Fruit fly (Drosophila melanogaster): ENCODE measurements around the gene Phf7.

Gene Phf7

dm6 chrX:20173464-20173995, 7.9 kb upstream of the Phf7 start, which contains the start of gene AnxB10 (continued):
- TF ChIP-seq insv (GFP tag; optimal IDR thresholded peaks at IDR 0.05) (no peak), sna (GFP tag; IDR thresholded peaks at IDR 0.05; ENCODE audit: partially characterized antibody) (no peak), Dad (GFP tag; optimal IDR thresholded peaks at IDR 0.05) (peak; percentile 12), CG18011 (GFP tag; optimal IDR thresholded peaks at IDR 0.05) (no peak), CG12769 (tag; optimal IDR thresholded peaks at IDR 0.05) (no peak), CG30020 (tag; optimal IDR thresholded peaks at IDR 0.05) (no peak), btn (GFP tag; optimal IDR thresholded peaks at IDR 0.05) (peak; percentile 40), CG12219 (GFP tag; optimal IDR thresholded peaks at IDR 0.05) (no peak), CG8388 (GFP tag; optimal IDR thresholded peaks at IDR 0.05) (peak; percentile 39), Antp (GFP tag; optimal IDR thresholded peaks at IDR 0.05) (no peak), CG10431 (GFP tag; optimal IDR thresholded peaks at IDR 0.05) (no peak), CG7987 (GFP tag; optimal IDR thresholded peaks at IDR 0.05) (no peak), CG2875 (GFP tag; optimal IDR thresholded peaks at IDR 0.05) (peak; percentile 35), lbe (GFP tag; optimal IDR thresholded peaks at IDR 0.05) (peak; percentile 82), CG10321 (GFP tag; IDR thresholded peaks at IDR 0.05) (no peak), Tbp (GFP tag; optimal IDR thresholded peaks at IDR 0.05) (no peak), lmd (GFP tag; IDR thresholded peaks at IDR 0.05) (peak; percentile 51), ken (GFP tag; IDR thresholded peaks at IDR 0.05) (no peak), run (tag; optimal IDR thresholded peaks at IDR 0.05) (no peak), ssp (GFP tag; IDR thresholded peaks at IDR 0.05) (peak; percentile 53), CG7556 (GFP tag; optimal IDR thresholded peaks at IDR 0.05) (peak; percentile 58), CG9609 (GFP tag; optimal IDR thresholded peaks at IDR 0.05) (peak; percentile 0), twi (tag; optimal IDR thresholded peaks at IDR 0.05) (no peak), CG14441 (GFP tag; IDR thresholded peaks at IDR 0.05) (peak; percentile 55; the same call in 1 of the 2 replicates), stwl (tag; optimal IDR thresholded peaks at IDR 0.05) (no peak), CG17802 (tag; optimal IDR thresholded peaks at IDR 0.05) (no peak), Bteb2 (GFP tag; optimal IDR thresholded peaks at IDR 0.05) (no peak), sisA (GFP tag; IDR thresholded peaks at IDR 0.05) (peak; percentile 43; the same call in 1 of the 2 replicates), wdn (GFP tag; IDR thresholded peaks at IDR 0.05) (no peak), CG15696 (tag; optimal IDR thresholded peaks at IDR 0.05) (no peak), Taf1 (GFP tag; IDR thresholded peaks at IDR 0.05) (no peak), Atf3 (GFP tag; optimal IDR thresholded peaks at IDR 0.05) (peak; percentile 2), Atf6 (GFP tag; IDR thresholded peaks at IDR 0.05) (peak; percentile 36; the same call in 1 of the 2 replicates), CG4707 (GFP tag; optimal IDR thresholded peaks at IDR 0.05) (no peak), Ssrp (tag; optimal IDR thresholded peaks at IDR 0.05) (peak; percentile 31), CG16813 (GFP tag; IDR thresholded peaks at IDR 0.05; ENCODE audit: partially characterized antibody) (no peak), CG3838 (GFP tag; optimal IDR thresholded peaks at IDR 0.05) (no peak), MTF-1 (GFP tag; optimal IDR thresholded peaks at IDR 0.05; ENCODE audit: borderline replicate concordance) (no peak), CG33557 (GFP tag; optimal IDR thresholded peaks at IDR 0.05) (no peak), Doc2 (GFP tag; IDR thresholded peaks at IDR 0.05) (no peak), Xbp1 (GFP tag; optimal IDR thresholded peaks at IDR 0.05) (peak; percentile 68), pnt (GFP tag; optimal IDR thresholded peaks at IDR 0.05) (peak; percentile 25), Six4 (GFP tag; optimal IDR thresholded peaks at IDR 0.05) (peak; percentile 61), Trl (optimal IDR thresholded peaks at IDR 0.05) (no peak), Trl (GFP tag; optimal IDR thresholded peaks at IDR 0.05) (peak; percentile 36), CG3995 (GFP tag; optimal IDR thresholded peaks at IDR 0.05) (peak; percentile 13), Dfd (GFP tag; optimal IDR thresholded peaks at IDR 0.05) (no peak), CG6791 (GFP tag; IDR thresholded peaks at IDR 0.05; ENCODE audit: partially characterized antibody) (no peak), CG12104 (GFP tag; optimal IDR thresholded peaks at IDR 0.05) (peak; percentile 42), CG17359 (tag; optimal IDR thresholded peaks at IDR 0.05) (peak; percentile 57), ara (GFP tag; IDR thresholded peaks at IDR 0.05) (0 out of 2 replicates have a peak, but pooled peaks have one; percentile 22)
